Fruit fly (Drosophila melanogaster) whole organism, embryonic: ENCODE results near the gene DPCoAC.
A peak's percentile ranks its signal among the peaks of the same experiment; 100 is the strongest.

Experiments used
- Bteb2 ChIP-seq: fragments of 200-800 bp; sonication (Bioruptor generic); optimal IDR thresholded peaks from 2 replicates; lab custom pipeline; 2016; ENCODE audit warnings: missing biosample characterization, missing genetic modification characterization
- CG11398 ChIP-seq: fragments of 200-800 bp; sonication (Bioruptor generic); optimal IDR thresholded peaks from 2 replicates; lab custom pipeline; 2016; ENCODE audit warnings: missing biosample characterization, missing genetic modification characterization
- CG12071 ChIP-seq: fragments of 200-800 bp; sonication (Bioruptor generic); optimal IDR thresholded peaks from 3 replicates; lab custom pipeline; 2018; ENCODE audit warnings: missing biosample characterization, mild to moderate bottlenecking, missing genetic modification characterization
- CG14441 ChIP-seq: fragments of 200-800 bp; sonication (Bioruptor generic); IDR thresholded peaks from 2 replicates; pipeline ENCODE4 v1.3.6; 2022; ENCODE audit warnings: missing biosample characterization, missing genetic modification characterization
- CG14667 ChIP-seq: fragments of 200-800 bp; sonication (Bioruptor generic); IDR thresholded peaks from 2 replicates; pipeline ENCODE4 v1.3.6; 2022; ENCODE audit warnings: missing biosample characterization, missing genetic modification characterization
- CG1529 ChIP-seq: fragments of 200-800 bp; sonication (Bioruptor generic); optimal IDR thresholded peaks from 3 replicates; lab custom pipeline; 2018; ENCODE audit warnings: missing biosample characterization, missing genetic modification characterization
- CG17612 ChIP-seq: fragments of 200-800 bp; sonication (Bioruptor generic); IDR thresholded peaks from 2 replicates; pipeline ENCODE4 v1.3.6; 2022; ENCODE audit warnings: missing biosample characterization, missing genetic modification characterization
- CG17912 ChIP-seq: fragments of 200-800 bp; sonication (Bioruptor generic); optimal IDR thresholded peaks from 2 replicates; lab custom pipeline; 2018; ENCODE audit warnings: missing biosample characterization, mild to moderate bottlenecking, missing genetic modification characterization
- CG2120 ChIP-seq: fragments of 200-800 bp; sonication (Bioruptor generic); optimal IDR thresholded peaks from 3 replicates; lab custom pipeline; 2016; ENCODE audit warnings: missing biosample characterization, missing genetic modification characterization
- CG2202 ChIP-seq: fragments of 200-800 bp; sonication (Bioruptor generic); optimal IDR thresholded peaks from 2 replicates; lab custom pipeline; 2018; ENCODE audit warnings: missing biosample characterization, mild to moderate bottlenecking, missing genetic modification characterization
- CG2678 ChIP-seq: fragments of 200-800 bp; sonication (Bioruptor generic); optimal IDR thresholded peaks from 3 replicates; lab custom pipeline; 2019; ENCODE audit warnings: missing biosample characterization, mild to moderate bottlenecking, missing genetic modification characterization, moderate library complexity
- CG2875 ChIP-seq: fragments of 200-800 bp; sonication (Bioruptor generic); optimal IDR thresholded peaks from 2 replicates; lab custom pipeline; 2017; ENCODE audit warnings: missing biosample characterization, mild to moderate bottlenecking, missing genetic modification characterization, missing genetic modification reagents
- CG30431 ChIP-seq: fragments of 200-800 bp; sonication (Bioruptor generic); optimal IDR thresholded peaks from 2 replicates; lab custom pipeline; 2017; ENCODE audit warnings: missing biosample characterization, missing genetic modification characterization
- CG3163 ChIP-seq: fragments of 200-800 bp; sonication (Bioruptor generic); optimal IDR thresholded peaks from 3 replicates; lab custom pipeline; 2016; ENCODE audit warnings: missing biosample characterization, missing genetic modification characterization
- CG34376 ChIP-seq: fragments of 200-800 bp; sonication (Bioruptor generic); optimal IDR thresholded peaks from 2 replicates; lab custom pipeline; 2018; ENCODE audit warnings: missing biosample characterization, mild to moderate bottlenecking, missing genetic modification characterization
- CG6175 ChIP-seq: fragments of 200-800 bp; sonication (Bioruptor generic); IDR thresholded peaks from 3 replicates; pipeline ENCODE4 v1.3.6; 2022; ENCODE audit warnings: missing biosample characterization, missing genetic modification characterization
- CG6272 ChIP-seq: fragments of 200-800 bp; sonication (Bioruptor generic); IDR thresholded peaks from 2 replicates; pipeline ENCODE4 v1.3.6; 2022; ENCODE audit warnings: missing biosample characterization, missing genetic modification characterization
- CG6854 ChIP-seq: fragments of 200-800 bp; sonication (Bioruptor generic); optimal IDR thresholded peaks from 3 replicates; lab custom pipeline; 2017; ENCODE audit warnings: missing biosample characterization, mild to moderate bottlenecking, missing genetic modification characterization
- CG9727 ChIP-seq: fragments of 200-800 bp; sonication (Bioruptor generic); optimal IDR thresholded peaks from 3 replicates; lab custom pipeline; 2017; ENCODE audit warnings: missing biosample characterization, mild to moderate bottlenecking, missing genetic modification characterization
- CG9797 ChIP-seq: fragments of 200-800 bp; sonication (Bioruptor generic); optimal IDR thresholded peaks from 3 replicates; lab custom pipeline; 2018; ENCODE audit warnings: missing biosample characterization, mild to moderate bottlenecking, missing genetic modification characterization
- CHES-1-like ChIP-seq: fragments of 200-800 bp; sonication (Bioruptor generic); optimal IDR thresholded peaks from 2 replicates; lab custom pipeline; 2016; ENCODE audit warnings: missing biosample characterization, missing genetic modification characterization
- Dip2 ChIP-seq: fragments of 200-800 bp; sonication (Bioruptor generic); IDR thresholded peaks from 2 replicates; pipeline ENCODE4 v1.3.6; 2022; ENCODE audit warnings: missing biosample characterization, missing genetic modification characterization
- Gsc ChIP-seq: fragments of 200-800 bp; sonication (Bioruptor generic); IDR thresholded peaks from 2 replicates; pipeline ENCODE4 v1.3.6; 2022; ENCODE audit warnings: missing biosample characterization, missing genetic modification characterization
- Hey ChIP-seq: fragments of 200-800 bp; sonication (Bioruptor generic); optimal IDR thresholded peaks from 3 replicates; lab custom pipeline; 2018; ENCODE audit warnings: missing biosample characterization, mild to moderate bottlenecking, missing genetic modification characterization
- Hmr ChIP-seq: fragments of 200-800 bp; sonication (Bioruptor generic); optimal IDR thresholded peaks from 3 replicates; lab custom pipeline; 2017; ENCODE audit warnings: mild to moderate bottlenecking, missing biosample characterization, missing genetic modification reagents, missing genetic modification characterization
- Opbp ChIP-seq: fragments of 200-800 bp; sonication (Bioruptor generic); IDR thresholded peaks from 3 replicates; pipeline ENCODE4 v1.3.6; 2022; ENCODE audit warnings: missing biosample characterization, missing genetic modification characterization; ENCODE audit not compliant: partially characterized antibody
- Rx ChIP-seq: fragments of 200-800 bp; sonication (Bioruptor generic); IDR thresholded peaks from 2 replicates; pipeline ENCODE4 v1.3.6; 2022; ENCODE audit warnings: missing biosample characterization, missing genetic modification characterization
- Vsx1 ChIP-seq: fragments of 200-800 bp; sonication (Bioruptor generic); optimal IDR thresholded peaks from 2 replicates; lab custom pipeline; 2017; ENCODE audit warnings: missing biosample characterization, mild to moderate bottlenecking, missing genetic modification characterization, missing genetic modification reagents
- YL-1 ChIP-seq: fragments of 200-800 bp; sonication (Bioruptor generic); optimal IDR thresholded peaks from 3 replicates; lab custom pipeline; 2017; ENCODE audit warnings: missing biosample characterization, mild to moderate bottlenecking, missing genetic modification characterization
- ap ChIP-seq: fragments of 200-800 bp; sonication (Bioruptor generic); IDR thresholded peaks from 2 replicates; pipeline ENCODE4 v1.3.6; 2022; ENCODE audit warnings: missing biosample characterization, missing genetic modification characterization
- bcd ChIP-seq: fragments of 200-800 bp; sonication (Bioruptor generic); optimal IDR thresholded peaks from 2 replicates; lab custom pipeline; 2017; ENCODE audit warnings: missing biosample characterization, mild to moderate bottlenecking, missing genetic modification characterization
- emc ChIP-seq: fragments of 200-800 bp; sonication (Bioruptor generic); optimal IDR thresholded peaks from 2 replicates; lab custom pipeline; 2016; ENCODE audit warnings: missing biosample characterization, missing genetic modification characterization
- ems ChIP-seq: fragments of 200-800 bp; sonication (Bioruptor generic); optimal IDR thresholded peaks from 3 replicates; lab custom pipeline; 2016; ENCODE audit warnings: missing biosample characterization, missing genetic modification characterization
- exex ChIP-seq: fragments of 200-800 bp; sonication (Bioruptor generic); optimal IDR thresholded peaks from 4 replicates; lab custom pipeline; 2018; ENCODE audit warnings: missing biosample characterization, mild to moderate bottlenecking, missing genetic modification characterization, moderate library complexity
- fd96Cb ChIP-seq: fragments of 200-800 bp; sonication (Bioruptor generic); optimal IDR thresholded peaks from 2 replicates; lab custom pipeline; 2018; ENCODE audit warnings: missing biosample characterization, mild to moderate bottlenecking, missing genetic modification characterization, moderate library complexity
- fru ChIP-seq: fragments of >200 bp; optimal IDR thresholded peaks from 2 replicates; lab custom pipeline; 2017
- gcm ChIP-seq: fragments of 200-800 bp; sonication (Bioruptor generic); optimal IDR thresholded peaks from 2 replicates; lab custom pipeline; 2019; ENCODE audit warnings: missing biosample characterization, mild to moderate bottlenecking, missing genetic modification characterization, moderate library complexity
- hkb ChIP-seq, 2 experiments: fragments of 200-800 bp in 1 of 2; fragments of >200 bp in 1 of 2; sonication (Bioruptor generic) in 1 of 2; IDR thresholded peaks in 1 of 2; optimal IDR thresholded peaks in 1 of 2; 2 replicates each; pipeline versions ENCODE4 v1.3.6 to Lab custom; 2017 to 2022; ENCODE audit warnings: missing biosample characterization in 1 of 2, missing genetic modification characterization in 1 of 2
- ind ChIP-seq: fragments of 200-800 bp; sonication (Bioruptor generic); optimal IDR thresholded peaks from 3 replicates; lab custom pipeline; 2016; ENCODE audit warnings: missing biosample characterization, missing genetic modification characterization
- kah ChIP-seq: fragments of 200-800 bp; sonication (Bioruptor generic); optimal IDR thresholded peaks from 2 replicates; lab custom pipeline; 2018; ENCODE audit warnings: missing biosample characterization, mild to moderate bottlenecking, missing genetic modification characterization
- mld ChIP-seq: fragments of 200-800 bp; sonication (Bioruptor generic); IDR thresholded peaks from 3 replicates; pipeline ENCODE4 v1.3.6; 2022; ENCODE audit warnings: missing biosample characterization, missing genetic modification characterization; ENCODE audit not compliant: partially characterized antibody
- nerfin-1 ChIP-seq: fragments of 200-800 bp; sonication (Bioruptor generic); optimal IDR thresholded peaks from 3 replicates; lab custom pipeline; 2019; ENCODE audit warnings: missing biosample characterization, mild to moderate bottlenecking, missing genetic modification characterization, moderate library complexity
- pho ChIP-seq: fragments of 200-800 bp; sonication (Bioruptor generic); optimal IDR thresholded peaks from 2 replicates; lab custom pipeline; 2016; ENCODE audit warnings: missing biosample characterization, missing genetic modification characterization
- repo ChIP-seq: fragments of 200-800 bp; sonication (Bioruptor generic); optimal IDR thresholded peaks from 2 replicates; lab custom pipeline; 2016; ENCODE audit warnings: missing biosample characterization, missing genetic modification characterization
- shn ChIP-seq: fragments of 200-800 bp; sonication (Bioruptor generic); optimal IDR thresholded peaks from 3 replicates; lab custom pipeline; 2016; ENCODE audit warnings: missing biosample characterization, missing genetic modification characterization
- slp2 ChIP-seq: fragments of 200-800 bp; sonication (Bioruptor generic); optimal IDR thresholded peaks from 2 replicates; lab custom pipeline; 2016; ENCODE audit warnings: missing biosample characterization, missing genetic modification characterization
- sr ChIP-seq: fragments of 200-800 bp; sonication (Bioruptor generic); IDR thresholded peaks from 3 replicates; pipeline ENCODE4 v1.3.6; 2022; ENCODE audit warnings: missing biosample characterization, missing genetic modification characterization
- stc ChIP-seq: fragments of 200-800 bp; sonication (Bioruptor generic); IDR thresholded peaks from 2 replicates; pipeline ENCODE4 v1.3.6; 2022; ENCODE audit warnings: missing biosample characterization, missing genetic modification characterization
- trh ChIP-seq: fragments of 200-800 bp; sonication (Bioruptor generic); optimal IDR thresholded peaks from 2 replicates; lab custom pipeline; 2016; ENCODE audit warnings: missing biosample characterization, missing genetic modification characterization
- vfl ChIP-seq: fragments of 200-800 bp; sonication (Bioruptor generic); optimal IDR thresholded peaks from 2 replicates; lab custom pipeline; 2016; ENCODE audit warnings: missing biosample characterization, missing genetic modification characterization
- wek ChIP-seq: fragments of 200-800 bp; sonication (Bioruptor generic); optimal IDR thresholded peaks from 3 replicates; lab custom pipeline; 2018; ENCODE audit warnings: missing biosample characterization, mild to moderate bottlenecking, missing genetic modification characterization, moderate library complexity

Gene DPCoAC

dm6 chr3R:20579816-20580215, 22.3 kb upstream of the DPCoAC start, which contains the start of the genes EloB and Srp14 (continued):
- peak; percentile 70 for TF ChIP-seq slp2 (GFP tag; lab: Kevin White, UChicago)
- TF ChIP-seq fru (lab: Kevin White, UChicago): no peak
- no peak for TF ChIP-seq Hey (tag; lab: Kevin White, UChicago)
- peak; percentile 60 for TF ChIP-seq stc (GFP tag; lab: Robert Waterston, UW)
- peak; percentile 63 for TF ChIP-seq repo (GFP tag; lab: Kevin White, UChicago)
- no peak for TF ChIP-seq Gsc
- 0 out of 3 replicates have a peak, but pooled peaks have one; percentile 23 for TF ChIP-seq sr (GFP tag; lab: Robert Waterston, UW)
- TF ChIP-seq CG14441 (GFP tag; lab: Robert Waterston, UW): peak; percentile 69
- TF ChIP-seq CG3163 (GFP tag; lab: Kevin White, UChicago): peak; percentile 17
- TF ChIP-seq Dip2 (GFP tag; lab: Robert Waterston, UW): no peak
- TF ChIP-seq CG12071: no peak
- TF ChIP-seq CG9797 (GFP tag; lab: Kevin White, UChicago): peak; percentile 80
- TF ChIP-seq CG6175 (GFP tag; lab: Robert Waterston, UW): 0 out of 3 replicates have a peak, but pooled peaks have one; percentile 28
- peak; percentile 82 for TF ChIP-seq gcm (GFP tag; lab: Kevin White, UChicago)
- TF ChIP-seq CG2202 (tag; lab: Kevin White, UChicago): peak; percentile 67
- TF ChIP-seq exex (tag; lab: Kevin White, UChicago): no peak
- peak; percentile 77 for TF ChIP-seq nerfin-1 (tag; lab: Kevin White, UChicago)
- peak; percentile 56 for TF ChIP-seq CG14667 (GFP tag; lab: Robert Waterston, UW)
- peak; percentile 82 for TF ChIP-seq Bteb2
- peak; percentile 42 for TF ChIP-seq CG2875 (GFP tag; lab: Kevin White, UChicago)
- peak; percentile 18 for TF ChIP-seq kah
- peak; percentile 72 for TF ChIP-seq bcd
- TF ChIP-seq CG2120 (GFP tag; lab: Kevin White, UChicago): peak; percentile 92
- peak; percentile 40; the same call in 1 of the 2 replicates for TF ChIP-seq CG17612
- TF ChIP-seq CG17912: peak; percentile 64
- peak; percentile 75 for TF ChIP-seq CG34376 (GFP tag; lab: Kevin White, UChicago)
- peak; percentile 84 for TF ChIP-seq CG2678 (tag; lab: Kevin White, UChicago)
- peak; percentile 97 for TF ChIP-seq Opbp (GFP tag; lab: Robert Waterston, UW)
- TF ChIP-seq shn (GFP tag; lab: Kevin White, UChicago): peak; percentile 70
- peak; percentile 85 for TF ChIP-seq CG9727 (GFP tag; lab: Kevin White, UChicago)
- peak; percentile 53 for TF ChIP-seq CG1529 (GFP tag; lab: Kevin White, UChicago)
- peak; percentile 95 for TF ChIP-seq YL-1
- 0 out of 2 replicates have a peak, but pooled peaks have one; percentile 33 for TF ChIP-seq ap
- peak; percentile 86 for TF ChIP-seq CHES-1-like
- peak; percentile 62 for TF ChIP-seq fd96Cb (tag; lab: Kevin White, UChicago)
- TF ChIP-seq ems (GFP tag; lab: Kevin White, UChicago): peak; percentile 82
- TF ChIP-seq wek (GFP tag; lab: Kevin White, UChicago): peak; percentile 28
- peak; percentile 84 for TF ChIP-seq pho (GFP tag; lab: Kevin White, UChicago)
- TF ChIP-seq mld (GFP tag; lab: Robert Waterston, UW): peak; percentile 92
- TF ChIP-seq Hmr (GFP tag; lab: Kevin White, UChicago): no peak
- peak; percentile 82 for TF ChIP-seq CG6272 (GFP tag; lab: Robert Waterston, UW)
- TF ChIP-seq CG11398 (GFP tag; lab: Kevin White, UChicago): peak; percentile 70
- TF ChIP-seq trh (GFP tag; lab: Kevin White, UChicago): peak; percentile 26
- no peak for TF ChIP-seq Rx
- TF ChIP-seq CG6854: peak; percentile 54
- TF ChIP-seq emc: peak; percentile 48
- peak; percentile 81 for TF ChIP-seq ind (GFP tag; lab: Kevin White, UChicago)
- TF ChIP-seq Vsx1 (GFP tag; lab: Kevin White, UChicago): no peak
- TF ChIP-seq hkb (optimal IDR thresholded peaks at IDR 0.05; lab: Kevin White, UChicago): peak; percentile 43
- peak; percentile 78 for TF ChIP-seq hkb (GFP tag; IDR thresholded peaks at IDR 0.05; lab: Robert Waterston, UW)
- peak; percentile 90 for TF ChIP-seq vfl (GFP tag; lab: Kevin White, UChicago)
- peak; percentile 47 for TF ChIP-seq CG30431 (GFP tag; lab: Kevin White, UChicago)
